Worm (Caenorhabditis elegans): Measurements from ENCODE around the gene math-22.
A peak's percentile ranks its signal among the peaks of the same experiment; 100 is the strongest.

The math-22 gene

DNA sequence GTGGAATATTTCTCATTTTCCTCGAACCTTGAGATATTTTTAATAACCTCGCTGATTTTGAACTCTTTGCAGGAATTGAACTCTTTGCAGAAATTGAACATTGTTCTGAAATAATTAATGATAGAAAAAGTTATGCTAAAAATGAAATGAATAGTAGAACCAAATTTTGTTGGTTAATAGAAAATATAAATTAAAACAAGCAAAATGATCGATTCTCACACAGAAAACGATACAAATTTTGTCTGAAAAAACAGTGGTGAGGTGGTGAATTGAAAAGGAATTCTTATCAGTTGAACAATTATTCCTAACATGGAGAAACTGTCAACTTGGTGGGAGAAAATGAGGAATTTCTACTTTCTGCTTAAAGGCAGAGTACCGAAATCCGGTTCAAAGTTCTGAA lies 20.6 kb upstream of the math-22 start, which contains the start of gene math-6:
Gene math-6 (minus strand): TSS at position 101 of the 400 bp plus-strand sequence.
- no peak for TF ChIP-seq ceh-82 (tag; optimal IDR thresholded peaks at IDR 0.05)
- TF ChIP-seq lin-35 (GFP tag; optimal IDR thresholded peaks at IDR 0.05), result no peak
- TF ChIP-seq sup-37 (GFP tag; optimal IDR thresholded peaks at IDR 0.05), result no peak
- TF ChIP-seq fos-1 (tag; optimal IDR thresholded peaks at IDR 0.05), result no peak
- TF ChIP-seq tlp-1 (tag; optimal IDR thresholded peaks at IDR 0.05), result no peak
- no peak for TF ChIP-seq ztf-4 (tag; optimal IDR thresholded peaks at IDR 0.05)
- no peak for TF ChIP-seq nhr-11 (tag; optimal IDR thresholded peaks at IDR 0.05)

DNA sequence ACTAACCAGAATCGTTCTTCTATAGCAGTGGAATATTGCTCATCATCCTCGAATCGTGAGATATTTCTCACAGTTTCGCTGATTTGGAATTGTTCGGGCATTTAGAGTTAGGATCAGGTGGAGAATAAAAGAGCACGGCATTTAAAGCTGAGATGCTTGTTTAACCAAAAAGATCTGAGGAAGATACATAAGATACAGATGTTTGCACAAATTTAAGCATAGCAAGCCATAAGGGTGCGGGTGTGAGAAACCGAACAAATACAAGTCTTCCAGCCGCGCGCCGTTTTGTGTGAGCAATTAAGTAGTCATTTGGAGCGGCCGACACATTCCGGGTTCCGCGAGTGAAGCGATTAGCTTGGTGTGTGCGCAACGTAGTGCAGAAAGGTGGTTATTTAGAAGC lies 18.8 kb upstream of the math-22 start, which contains the start of gene math-7:
Gene math-7 (minus strand): TSS at position 101 of the 400 bp plus-strand sequence.
- TF ChIP-seq zag-1 (tag; optimal IDR thresholded peaks at IDR 0.05) (no peak), ceh-63 (GFP tag; optimal IDR thresholded peaks at IDR 0.05) (no peak)

DNA sequence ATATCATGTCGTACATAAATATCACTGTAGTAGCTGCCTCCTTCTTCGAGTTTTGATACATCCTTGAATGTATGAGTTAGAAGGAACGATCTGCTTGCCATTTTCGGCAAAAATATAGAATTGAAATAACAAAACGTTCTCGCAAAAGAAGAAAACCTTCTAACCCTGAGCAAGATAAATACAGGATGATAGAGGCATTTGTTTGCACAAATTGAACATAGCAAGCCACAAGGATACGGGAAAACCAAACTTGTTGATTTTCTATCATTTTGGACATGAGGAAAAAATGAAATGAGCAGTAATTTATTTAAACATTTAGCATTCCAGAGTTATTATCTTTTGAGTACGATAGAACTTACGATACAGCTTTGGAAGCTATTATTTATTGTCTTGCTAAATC lies 16.1 kb upstream of the math-22 start, which contains the start of gene math-8:
Gene math-8 (minus strand): TSS at position 101 of the 400 bp plus-strand sequence.
- TF ChIP-seq blmp-1 (tag; optimal IDR thresholded peaks at IDR 0.05) (no peak), nhr-84 (tag; optimal IDR thresholded peaks at IDR 0.05) (no peak), dpl-1 (GFP tag; optimal IDR thresholded peaks at IDR 0.05) (no peak)

DNA sequence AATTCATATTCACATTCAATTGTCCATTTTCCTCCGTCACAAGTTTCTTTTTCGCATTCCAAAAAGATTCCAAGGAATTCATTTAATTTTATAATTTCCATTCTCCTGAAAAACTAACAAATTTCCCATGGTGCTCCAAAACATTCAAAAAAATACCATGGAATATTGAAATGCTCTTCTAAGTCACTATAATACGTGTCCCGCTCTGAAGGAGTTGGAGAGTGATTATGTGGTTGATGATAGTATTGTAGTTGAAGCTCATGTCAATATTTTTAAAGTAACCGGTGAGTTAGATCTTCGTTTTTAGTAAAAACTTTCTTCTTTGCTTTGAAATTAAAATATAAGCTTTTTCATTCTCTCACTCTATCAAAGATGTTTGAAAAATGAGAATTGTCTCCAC lies 14.5 kb upstream of the math-22 start, which contains the start of gene math-9:
Gene math-9 (minus strand): TSS at position 101 of the 400 bp plus-strand sequence.
- TF ChIP-seq efl-1 (optimal IDR thresholded peaks at IDR 0.05) (no peak), efl-1 (GFP tag; optimal IDR thresholded peaks at IDR 0.05 in 1 of 2) (peak in 1 of 2 experiments; percentile 45), nhr-47 (tag; optimal IDR thresholded peaks at IDR 0.05) (no peak)

DNA sequence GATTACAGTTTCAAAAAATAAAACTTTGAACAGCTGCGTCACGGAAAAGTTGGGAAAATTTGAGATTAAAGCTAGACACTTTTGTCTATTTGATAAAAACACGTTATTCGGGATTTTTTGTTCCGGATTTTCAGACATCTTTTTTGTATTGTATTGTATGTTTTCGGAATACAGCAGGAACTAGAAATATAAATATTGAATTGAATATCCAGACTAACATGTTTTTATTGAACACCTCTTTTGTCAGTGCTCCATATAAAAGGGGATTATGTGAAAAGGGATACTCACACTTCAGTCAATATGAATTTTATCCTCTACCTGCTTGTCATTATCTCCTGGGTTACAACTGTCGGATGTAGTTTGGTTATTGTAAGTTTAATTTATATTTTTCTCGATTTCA lies 11.3 kb upstream of the math-22 start, which contains the start of gene C16C4.1:
Gene C16C4.1 (plus strand): TSS at position 301 of the 400 bp plus-strand sequence.
- no peak for TF ChIP-seq hpl-2 (GFP tag; optimal IDR thresholded peaks at IDR 0.05)

DNA sequence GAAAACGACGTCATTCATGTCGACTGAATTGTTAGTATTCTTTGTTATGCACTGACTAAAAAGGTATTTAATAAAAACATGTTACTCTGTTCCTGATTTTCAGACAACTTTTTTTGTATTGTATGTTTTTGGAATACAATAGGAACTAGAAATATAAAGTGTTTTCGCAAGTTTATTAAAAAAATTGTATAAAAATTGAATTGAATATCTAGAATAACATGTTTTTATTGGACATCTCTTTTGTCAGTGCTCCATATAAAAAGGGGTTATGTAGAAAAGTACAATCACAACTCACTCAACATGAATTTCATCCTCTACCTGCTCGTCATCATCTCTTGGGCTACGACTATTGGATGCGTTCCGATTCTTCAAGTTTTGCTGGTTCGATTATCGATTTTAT lies 9.9 kb upstream of the math-22 start, which contains the start of gene C46F9.5:
Gene C46F9.5 (plus strand): TSS at position 301 of the 400 bp plus-strand sequence.
- no peak for TF ChIP-seq sptf-1 (tag; optimal IDR thresholded peaks at IDR 0.05)
- TF ChIP-seq unc-30 (tag; optimal IDR thresholded peaks at IDR 0.05), result no peak
- no peak for TF ChIP-seq ceh-88 (GFP tag; IDR thresholded peaks at IDR 0.05)
- TF ChIP-seq hlh-4 (tag; optimal IDR thresholded peaks at IDR 0.05), result no peak
- TF ChIP-seq dpl-1 (GFP tag; optimal IDR thresholded peaks at IDR 0.05), result no peak
- no peak for TF ChIP-seq nhr-19 (GFP tag; conservative IDR thresholded peaks at IDR 0.05)
- no peak for TF ChIP-seq xbp-1 (tag; optimal IDR thresholded peaks at IDR 0.05)
- no peak for TF ChIP-seq nhr-237 (tag; optimal IDR thresholded peaks at IDR 0.05)
- no peak for TF ChIP-seq ceh-82 (tag; optimal IDR thresholded peaks at IDR 0.05)
- no peak for TF ChIP-seq hpl-2 (GFP tag; optimal IDR thresholded peaks at IDR 0.05)
- TF ChIP-seq zip-4 (GFP tag; optimal IDR thresholded peaks at IDR 0.05), result no peak
- TF ChIP-seq skn-1 (tag; optimal IDR thresholded peaks at IDR 0.05), result no peak
- TF ChIP-seq isw-1 (GFP tag; IDR thresholded peaks at IDR 0.05), result no peak
- no peak for TF ChIP-seq nhr-47 (tag; optimal IDR thresholded peaks at IDR 0.05)
- no peak for TF ChIP-seq ets-5 (GFP tag; IDR thresholded peaks at IDR 0.05)
- no peak for TF ChIP-seq jun-1 (tag; optimal IDR thresholded peaks at IDR 0.05)
- no peak for TF ChIP-seq C04F5.9 (tag; optimal IDR thresholded peaks at IDR 0.05)
- TF ChIP-seq ama-1 (optimal IDR thresholded peaks at IDR 0.05), result no peak
- no peak for TF ChIP-seq mab-9 (GFP tag; IDR thresholded peaks at IDR 0.05)
- no peak for TF ChIP-seq unc-130 (tag; optimal IDR thresholded peaks at IDR 0.05)

DNA sequence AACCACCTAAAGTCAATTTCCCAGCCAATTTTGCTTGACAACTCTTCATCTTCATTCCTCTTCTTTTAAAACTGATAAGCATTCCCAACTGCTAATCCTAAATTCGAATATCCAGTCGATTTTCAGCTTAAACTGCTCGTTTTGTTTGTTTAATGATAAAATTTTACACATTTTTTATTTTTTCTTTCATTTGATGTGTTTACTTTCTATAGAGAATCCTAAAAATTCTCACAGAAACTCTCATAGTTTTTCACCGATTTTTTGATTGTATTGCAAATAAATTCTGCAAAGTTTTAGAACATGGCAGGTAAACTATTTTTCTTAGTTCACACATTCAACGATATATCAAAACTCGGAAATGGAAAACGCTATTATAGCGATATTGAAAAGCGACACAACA lies 9.4 kb upstream of the math-22 start, which contains the start of gene math-25:
Gene math-25 (plus strand): TSS at position 301 of the 400 bp plus-strand sequence.
- no peak for TF ChIP-seq nhr-11 (tag; optimal IDR thresholded peaks at IDR 0.05)
- TF ChIP-seq zip-4 (GFP tag; optimal IDR thresholded peaks at IDR 0.05), result no peak
- no peak for TF ChIP-seq jun-1 (tag; optimal IDR thresholded peaks at IDR 0.05)
- TF ChIP-seq ets-5 (GFP tag; IDR thresholded peaks at IDR 0.05), result no peak
- no peak for TF ChIP-seq efl-3 (GFP tag; optimal IDR thresholded peaks at IDR 0.05)
- TF ChIP-seq C34B4.2 (tag; optimal IDR thresholded peaks at IDR 0.05), result no peak
- no peak for TF ChIP-seq nhr-71 (tag; optimal IDR thresholded peaks at IDR 0.05)
- TF ChIP-seq ztf-4 (tag; optimal IDR thresholded peaks at IDR 0.05), result no peak
- no peak for TF ChIP-seq nhr-20 (tag; optimal IDR thresholded peaks at IDR 0.05)
- no peak for TF ChIP-seq unc-86 (tag; optimal IDR thresholded peaks at IDR 0.05)
- TF ChIP-seq mef-2 (tag; optimal IDR thresholded peaks at IDR 0.05), result no peak
- TF ChIP-seq pqm-1 (tag; optimal IDR thresholded peaks at IDR 0.05), result no peak
- TF ChIP-seq ceh-90 (tag; optimal IDR thresholded peaks at IDR 0.05), result no peak
